Worm (Caenorhabditis elegans) whole organism, early embryonic: Measurements from ENCODE around the gene T03F6.10.

Experiments used
- aly-1 ChIP-seq: sonication (generic microtip); optimal IDR thresholded peaks from 2 replicates; lab custom pipeline; 2016; ENCODE audit warnings: missing genetic modification characterization, missing compliant biosample characterization
- ama-1 ChIP-seq: fragments of 150-350 bp; optimal IDR thresholded peaks from 2 replicates; lab custom pipeline; 2014
- ceh-13 ChIP-seq: fragments of 200-800 bp; sonication (Bioruptor generic); optimal IDR thresholded peaks from 2 replicates; lab custom pipeline; 2018; ENCODE audit warnings: mild to moderate bottlenecking, missing genetic modification characterization, missing compliant biosample characterization
- ets-7 ChIP-seq: sonication (generic microtip); optimal IDR thresholded peaks from 2 replicates; lab custom pipeline; 2016; ENCODE audit warnings: missing genotype, missing genetic modification characterization, missing compliant biosample characterization
- flt-1 ChIP-seq: fragments of 200-800 bp; sonication (Bioruptor generic); IDR thresholded peaks from 2 replicates; pipeline ENCODE4 v1.3.6; 2022; ENCODE audit warnings: missing genetic modification characterization, missing compliant biosample characterization
- hmg-4 ChIP-seq: fragments of 200-800 bp; sonication (Bioruptor generic); optimal IDR thresholded peaks from 2 replicates; lab custom pipeline; 2018; ENCODE audit warnings: mild to moderate bottlenecking, missing genetic modification characterization, missing compliant biosample characterization
- hnd-1 ChIP-seq: sonication (generic microtip); optimal IDR thresholded peaks from 2 replicates; lab custom pipeline; 2016; ENCODE audit warnings: missing genetic modification characterization, missing compliant biosample characterization
- pes-1 ChIP-seq: fragments of 200-800 bp; sonication (Bioruptor generic); IDR thresholded peaks from 2 replicates; pipeline ENCODE4 v1.3.6; 2022; ENCODE audit warnings: missing genetic modification reagents, missing genetic modification characterization, missing compliant biosample characterization
- sea-1 ChIP-seq: fragments of 200-800 bp; sonication (Bioruptor generic); conservative IDR thresholded peaks from 2 replicates; pipeline ENCODE4 v1.3.6; 2022; ENCODE audit warnings: missing genetic modification characterization, missing compliant biosample characterization

DNA sequence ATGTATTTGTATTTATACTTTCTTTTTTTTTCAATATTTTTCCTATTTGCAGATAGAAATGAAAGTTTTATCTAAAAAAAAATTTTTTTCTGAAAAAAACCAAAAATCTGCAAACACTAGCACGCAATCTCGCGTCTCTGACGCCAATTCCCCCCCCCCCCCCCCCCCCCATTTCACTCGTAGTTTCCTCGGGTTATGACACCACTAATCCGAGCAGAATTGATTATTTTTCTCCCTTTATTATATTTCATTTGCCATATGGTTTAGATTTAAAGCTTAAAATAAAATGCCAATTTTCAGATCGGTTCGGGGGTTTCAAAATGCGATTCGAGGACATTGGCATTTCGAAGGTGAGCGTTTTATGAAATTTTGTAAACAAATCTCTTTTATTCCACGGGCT lies 31.4 kb downstream of the T03F6.10 start, which contains the start of gene mtm-6:
- TF ChIP-seq hmg-4 (GFP tag; lab: Kevin White, UChicago) (no peak), ets-7 (tag; lab: Kevin White, UChicago) (no peak), pes-1 (no peak), flt-1 (GFP tag; lab: Robert Waterston, UW) (no peak), hnd-1 (tag; lab: Kevin White, UChicago) (no peak), aly-1 (tag; lab: Kevin White, UChicago) (no peak), ama-1 (lab: Kevin White, UChicago) (no peak), ceh-13 (GFP tag; lab: Kevin White, UChicago) (no peak), sea-1 (no peak)
